Worm (Caenorhabditis elegans): ENCODE measurements around the gene AH9.4.

AH9.4 gene

DNA sequence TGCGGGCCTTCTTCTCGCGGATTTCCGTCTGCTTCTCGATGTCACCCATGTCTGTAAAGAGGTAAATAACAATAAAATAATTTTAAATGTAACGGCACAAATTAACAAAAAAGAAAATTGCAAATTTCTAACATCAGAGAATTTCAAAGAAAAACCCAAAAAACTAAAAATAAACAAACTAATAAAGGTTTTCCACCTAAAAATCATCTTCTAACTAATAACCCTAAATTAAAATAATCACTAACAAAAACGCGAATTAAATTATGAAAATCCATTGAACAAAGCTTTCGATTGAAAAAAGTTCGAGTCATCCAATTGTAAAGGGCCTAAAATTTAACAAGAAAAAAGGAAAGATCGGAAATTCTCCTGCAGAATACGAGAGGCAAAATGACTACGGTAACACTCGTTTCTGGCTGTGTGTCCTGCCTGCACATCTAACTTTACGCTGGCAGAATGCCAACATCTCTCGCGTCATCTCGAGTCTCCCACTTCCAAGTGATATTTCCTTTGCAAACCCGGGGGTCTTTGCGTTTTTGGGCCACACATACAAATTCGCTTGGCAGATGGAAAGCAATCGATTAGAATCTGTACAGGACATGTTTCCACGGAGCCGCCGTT, 31.5 kb downstream of the AH9.4 start, which contains the start of gene rpl-11.2 (continued):
- peak; percentile 89 for TF ChIP-seq zag-1 (tag; optimal IDR thresholded peaks at IDR 0.05)
- TF ChIP-seq snpc-4 (tag; optimal IDR thresholded peaks at IDR 0.05): peak; percentile 89
- TF ChIP-seq unc-62 (GFP tag; optimal IDR thresholded peaks at IDR 0.05): peak; percentile 67
- peak; percentile 99 for TF ChIP-seq sem-4 (tag; optimal IDR thresholded peaks at IDR 0.05)
- TF ChIP-seq ceh-82 (tag; optimal IDR thresholded peaks at IDR 0.05): peak; percentile 86
- TF ChIP-seq nhr-21 (tag; optimal IDR thresholded peaks at IDR 0.05): peak; percentile 98
- peak; percentile 98 for TF ChIP-seq sma-3 (GFP tag; optimal IDR thresholded peaks at IDR 0.05)
- TF ChIP-seq blmp-1 (tag; optimal IDR thresholded peaks at IDR 0.05; ENCODE audit: insufficient read depth): peak; percentile 76
- TF ChIP-seq ztf-1 (GFP tag; conservative IDR thresholded peaks at IDR 0.05): no peak
- TF ChIP-seq peb-1 (tag; optimal IDR thresholded peaks at IDR 0.05): peak; percentile 90
- TF ChIP-seq ztf-11 (tag; optimal IDR thresholded peaks at IDR 0.05): peak; percentile 47
- TF ChIP-seq skn-1 (tag; optimal IDR thresholded peaks at IDR 0.05): peak; percentile 83
- TF ChIP-seq elt-1 (tag; optimal IDR thresholded peaks at IDR 0.05): no peak
- TF ChIP-seq nhr-11 (tag; optimal IDR thresholded peaks at IDR 0.05): no peak
- peak; percentile 94 for TF ChIP-seq ztf-4 (tag; optimal IDR thresholded peaks at IDR 0.05)
- TF ChIP-seq egl-27 (tag; optimal IDR thresholded peaks at IDR 0.05): peak; percentile 87
- peak; percentile 62 to 77 for TF ChIP-seq mdl-1 (tag; optimal IDR thresholded peaks at IDR 0.05)

DNA sequence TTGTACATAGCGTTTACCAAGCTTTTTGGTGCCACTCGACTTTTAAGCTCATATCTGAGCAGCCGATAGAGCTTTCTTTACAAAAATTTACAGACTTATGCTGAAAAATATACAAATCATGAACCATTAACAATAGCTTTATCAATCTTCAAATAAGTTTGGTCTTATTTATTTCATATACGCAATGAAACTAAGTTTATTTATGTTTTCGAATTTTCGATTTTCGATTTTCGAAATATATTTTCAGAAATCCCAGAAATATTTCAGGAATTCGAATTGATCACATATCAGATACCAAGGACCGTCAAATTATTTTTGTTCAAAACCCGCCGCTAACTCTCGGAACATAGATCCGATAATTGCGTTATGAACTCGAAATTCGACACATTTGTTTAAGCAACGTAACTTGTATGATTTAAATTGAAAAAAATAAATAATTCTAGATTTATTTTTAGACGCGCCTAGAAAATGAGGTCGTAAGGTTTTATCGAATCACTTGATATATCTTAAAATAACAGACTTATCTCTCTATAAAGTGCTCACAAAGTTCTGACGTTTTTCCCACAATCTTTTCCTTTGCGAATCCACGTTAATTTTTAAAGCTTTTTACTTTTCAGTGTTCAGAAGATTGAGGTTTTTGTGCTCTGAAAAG, 32.9 kb downstream of the AH9.4 start:
- TF ChIP-seq sma-3 (GFP tag; optimal IDR thresholded peaks at IDR 0.05): no peak
- peak; percentile 1 for TF ChIP-seq nhr-237 (tag; optimal IDR thresholded peaks at IDR 0.05)

DNA sequence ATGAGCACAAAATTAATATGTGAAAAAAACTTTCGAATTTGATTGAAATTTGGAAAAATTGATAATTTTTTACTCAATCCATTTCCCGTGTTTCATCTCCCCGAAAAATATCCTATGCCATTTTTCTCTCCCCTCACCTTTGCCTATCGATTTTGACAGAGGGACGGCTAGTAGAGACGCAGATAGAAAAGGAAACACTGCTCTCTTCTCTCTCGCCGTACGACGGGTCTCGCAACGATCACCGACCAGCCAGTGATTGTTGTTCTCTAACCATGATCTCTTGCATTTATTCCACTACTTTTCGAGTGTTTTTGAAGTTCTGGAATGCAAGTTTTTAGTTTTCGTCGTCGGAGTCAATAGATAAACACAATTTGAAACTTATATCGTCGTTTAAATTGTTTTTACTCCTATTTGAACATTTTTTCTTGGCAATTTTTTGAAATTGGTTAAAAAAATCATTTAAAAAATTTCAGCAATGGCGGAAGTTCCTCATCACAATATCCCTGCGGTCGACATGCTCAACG, 36.6 kb downstream of the AH9.4 start, which contains the start of gene vha-15:
vha-15 (plus strand) TSS at position 474 of the 524 bp plus-strand sequence.
- TF ChIP-seq blmp-1 (tag; optimal IDR thresholded peaks at IDR 0.05; ENCODE audit: insufficient read depth) (no peak), nhr-237 (tag; optimal IDR thresholded peaks at IDR 0.05) (peak; percentile 29), unc-55 (GFP tag; optimal IDR thresholded peaks at IDR 0.05) (peak; percentile 92), dmd-4 (tag; optimal IDR thresholded peaks at IDR 0.05) (no peak), nhr-12 (tag; optimal IDR thresholded peaks at IDR 0.05) (no peak), Y55F3AM.14 (GFP tag; optimal IDR thresholded peaks at IDR 0.05) (no peak), unc-62 (GFP tag; optimal IDR thresholded peaks at IDR 0.05) (no peak), mab-5 (tag; optimal IDR thresholded peaks at IDR 0.05) (peak; percentile 30), ZK546.5 (tag; optimal IDR thresholded peaks at IDR 0.05) (peak; percentile 73), ceh-16 (tag; optimal IDR thresholded peaks at IDR 0.05) (peak; percentile 52), egl-27 (tag; optimal IDR thresholded peaks at IDR 0.05) (peak; percentile 80), ztf-11 (tag; optimal IDR thresholded peaks at IDR 0.05) (no peak), nhr-23 (tag; optimal IDR thresholded peaks at IDR 0.05) (no peak), ceh-82 (tag; optimal IDR thresholded peaks at IDR 0.05) (peak; percentile 25), elt-3 (tag; optimal IDR thresholded peaks at IDR 0.05) (no peak), crh-2 (tag; optimal IDR thresholded peaks at IDR 0.05) (peak; percentile 89), nhr-11 (tag; optimal IDR thresholded peaks at IDR 0.05) (no peak), elt-1 (tag; optimal IDR thresholded peaks at IDR 0.05) (no peak), mbf-1 (tag; optimal IDR thresholded peaks at IDR 0.05) (no peak), fos-1 (tag; optimal IDR thresholded peaks at IDR 0.05) (peak; percentile 87), C34F6.9 (tag; optimal IDR thresholded peaks at IDR 0.05) (peak; percentile 89), mdl-1 (tag; optimal IDR thresholded peaks at IDR 0.05) (peak in 1 of 2 experiments; percentile 27), nhr-21 (tag; optimal IDR thresholded peaks at IDR 0.05) (peak; percentile 61), aly-2 (tag; optimal IDR thresholded peaks at IDR 0.05) (no peak), sem-4 (tag; optimal IDR thresholded peaks at IDR 0.05) (peak; percentile 63), nhr-6 (tag; optimal IDR thresholded peaks at IDR 0.05) (peak; percentile 54), nhr-129 (tag; optimal IDR thresholded peaks at IDR 0.05) (peak; percentile 92), lin-11 (tag; optimal IDR thresholded peaks at IDR 0.05) (peak; percentile 71), F13H6.1 (tag; optimal IDR thresholded peaks at IDR 0.05) (peak; percentile 80), nhr-25 (tag; optimal IDR thresholded peaks at IDR 0.05) (peak; percentile 77), zag-1 (tag; optimal IDR thresholded peaks at IDR 0.05) (peak; percentile 50), sma-9 (GFP tag; optimal IDR thresholded peaks at IDR 0.05) (peak; percentile 76), sma-9 (tag; optimal IDR thresholded peaks at IDR 0.05) (no peak), sma-3 (GFP tag; optimal IDR thresholded peaks at IDR 0.05) (peak; percentile 47), peb-1 (tag; optimal IDR thresholded peaks at IDR 0.05) (no peak), lsy-2 (tag; optimal IDR thresholded peaks at IDR 0.05) (peak; percentile 73 to 93), nhr-77 (tag; optimal IDR thresholded peaks at IDR 0.05) (no peak), snpc-4 (tag; optimal IDR thresholded peaks at IDR 0.05) (peak; percentile 73), lin-39 (tag; optimal IDR thresholded peaks at IDR 0.05) (no peak), gmeb-1 (tag; optimal IDR thresholded peaks at IDR 0.05) (peak; percentile 64), R02D3.7 (tag; optimal IDR thresholded peaks at IDR 0.05) (no peak), lin-13 (GFP tag; optimal IDR thresholded peaks at IDR 0.05) (peak; percentile 80), nhr-10 (tag; optimal IDR thresholded peaks at IDR 0.05) (no peak)

Data from whole organism, L2 larva.